Fruit fly (Drosophila melanogaster) Kc167 (cell line): Measurements from ENCODE around the gene Ipp.

ENCODE experiments used
- h ChIP-seq: fragments of >200 bp; optimal IDR thresholded peaks from 3 replicates; lab custom pipeline; 2018; ENCODE audit warnings: missing external identifiers
- insv ChIP-seq: fragments of >200 bp; optimal IDR thresholded peaks from 3 replicates; lab custom pipeline; 2018; ENCODE audit warnings: missing external identifiers
- ttk ChIP-seq: sonication (Bioruptor generic); optimal IDR thresholded peaks from 2 replicates; lab custom pipeline; 2017; ENCODE audit warnings: missing external identifiers

DNA sequence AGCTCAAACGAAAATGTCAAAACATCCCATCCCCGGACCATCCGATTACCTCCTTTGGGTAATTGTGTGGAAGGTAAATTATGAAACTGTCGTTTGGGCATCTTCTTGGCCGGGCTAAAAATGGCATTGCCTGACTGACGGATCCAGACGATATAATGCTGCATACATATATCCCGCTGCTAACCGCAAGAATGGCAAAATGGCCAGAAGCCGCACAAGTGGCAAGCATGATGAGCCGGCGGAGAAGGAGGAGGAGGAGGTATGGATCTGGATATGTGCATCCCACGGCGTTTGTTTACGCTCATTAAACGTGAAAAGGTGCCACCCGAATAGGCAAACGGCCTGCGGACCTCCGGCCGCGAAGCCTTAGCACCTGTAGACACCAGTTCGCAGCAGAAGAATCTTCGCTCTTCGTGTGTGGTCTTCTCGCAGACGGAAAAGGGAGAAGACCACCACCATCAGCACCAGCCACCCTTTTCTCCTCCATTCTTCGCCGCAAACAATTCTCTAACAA, 30.4 kb downstream of the Ipp start:
- TF ChIP-seq insv (lab: Kevin White, UChicago) (no peak), ttk (lab: Kevin White, UChicago) (no peak), h (lab: Kevin White, UChicago) (no peak)
